Worm (Caenorhabditis elegans) whole organism, L4 larva: Measurements from ENCODE around the gene srh-222.
"Not testable (repeated sequence)": the region's sequence is repeated elsewhere in the genome, so short reads cannot be mapped to it uniquely, and the experiment has no call there.

Source experiments
- D1046.2 ChIP-seq: fragments of 200-800 bp; sonication (Bioruptor generic); IDR thresholded peaks from 2 replicates; pipeline ENCODE4 v1.3.6; 2022; ENCODE audit warnings: missing genetic modification characterization, missing compliant biosample characterization
- F26F4.8 ChIP-seq: fragments of 200-800 bp; sonication (Bioruptor generic); conservative IDR thresholded peaks from 2 replicates; pipeline ENCODE4 v1.3.6; 2022; ENCODE audit warnings: missing genetic modification characterization, missing compliant biosample characterization
- Y48G9A.11 ChIP-seq: fragments of 200-800 bp; sonication (Bioruptor generic); IDR thresholded peaks from 2 replicates; pipeline ENCODE4 v1.3.6; 2022; ENCODE audit warnings: missing genetic modification reagents, missing genetic modification characterization, missing compliant biosample characterization
- Y75B8A.6 ChIP-seq: fragments of 200-800 bp; sonication (Bioruptor generic); IDR thresholded peaks from 2 replicates; pipeline ENCODE4 v1.3.6; 2022; ENCODE audit warnings: missing genetic modification reagents, missing genetic modification characterization, missing compliant biosample characterization
- ZK546.5 ChIP-seq, 2 experiments: sonication (generic microtip); optimal IDR thresholded peaks; 2 replicates each; lab custom pipeline; 2017; ENCODE audit warnings: missing biosample characterization in 2 of 2, missing genetic modification characterization in 2 of 2
- aha-1 ChIP-seq: fragments of 150-350 bp; peaks from one replicate; lab custom pipeline; 2014; ENCODE audit warnings: missing biosample characterization, missing genetic modification characterization
- ama-1 ChIP-seq: fragments of 150-350 bp; optimal IDR thresholded peaks from 2 replicates; lab custom pipeline; 2014; ENCODE audit warnings: inconsistent platforms, mixed read lengths
- arid-1 ChIP-seq: fragments of 200-800 bp; sonication (Bioruptor generic); conservative IDR thresholded peaks from 2 replicates; pipeline ENCODE4 v1.3.6; 2022; ENCODE audit warnings: missing genetic modification reagents, missing genetic modification characterization, missing compliant biosample characterization
- attf-4 ChIP-seq: sonication (generic microtip); optimal IDR thresholded peaks from 3 replicates; lab custom pipeline; 2017; ENCODE audit warnings: missing biosample characterization, missing genetic modification characterization
- ceh-20 ChIP-seq: fragments of 200-800 bp; sonication (Bioruptor generic); IDR thresholded peaks from 2 replicates; pipeline ENCODE4 v1.3.6; 2022; ENCODE audit warnings: missing genetic modification reagents, missing genetic modification characterization, missing compliant biosample characterization
- ceh-32 ChIP-seq: sonication (generic microtip); optimal IDR thresholded peaks from 2 replicates; lab custom pipeline; 2016; ENCODE audit warnings: mild to moderate bottlenecking, missing genetic modification characterization, missing compliant biosample characterization; ENCODE audit not compliant: poor library complexity
- ceh-44 ChIP-seq: fragments of 200-800 bp; sonication (Bioruptor generic); IDR thresholded peaks from 2 replicates; pipeline ENCODE4 v1.3.6; 2022; ENCODE audit warnings: missing genetic modification reagents, missing genetic modification characterization, missing compliant biosample characterization
- ceh-82 ChIP-seq: sonication (generic microtip); optimal IDR thresholded peaks from 2 replicates; lab custom pipeline; 2017; ENCODE audit warnings: missing biosample characterization, missing genetic modification characterization
- daf-19 ChIP-seq: fragments of 200-800 bp; sonication (Bioruptor generic); conservative IDR thresholded peaks from 2 replicates; pipeline ENCODE4 v1.3.6; 2022; ENCODE audit warnings: missing genetic modification characterization, missing compliant biosample characterization
- dmd-8 ChIP-seq: fragments of 200-800 bp; sonication (Bioruptor generic); IDR thresholded peaks from 2 replicates; pipeline ENCODE4 v1.3.6; 2022; ENCODE audit warnings: missing genetic modification characterization, missing compliant biosample characterization
- duxl-1 ChIP-seq: sonication (generic microtip); optimal IDR thresholded peaks from 2 replicates; lab custom pipeline; 2016; ENCODE audit warnings: mild to moderate bottlenecking, missing genetic modification characterization, moderate library complexity, missing compliant biosample characterization; ENCODE audit not compliant: poor library complexity
- fkh-10 ChIP-seq: fragments of 150-350 bp; optimal IDR thresholded peaks from 2 replicates; lab custom pipeline; 2014; ENCODE audit warnings: missing biosample characterization, missing genetic modification reagents, missing genetic modification characterization
- jun-1 ChIP-seq: fragments of 150-350 bp; optimal IDR thresholded peaks from 2 replicates; lab custom pipeline; 2014; ENCODE audit warnings: missing biosample characterization, missing genetic modification reagents, missing genetic modification characterization
- lim-7 ChIP-seq: fragments of 200-800 bp; sonication (Bioruptor generic); IDR thresholded peaks from 2 replicates; pipeline ENCODE4 v1.3.6; 2022; ENCODE audit warnings: missing genetic modification characterization, missing compliant biosample characterization
- lin-15B ChIP-seq: fragments of 150-350 bp; sonication (generic microtip); optimal IDR thresholded peaks from 3 replicates; lab custom pipeline; 2014; ENCODE audit warnings: missing biosample characterization, missing genetic modification characterization
- lin-39 ChIP-seq: fragments of 150-350 bp; optimal IDR thresholded peaks from 2 replicates; lab custom pipeline; 2014; ENCODE audit warnings: missing biosample characterization, missing genetic modification reagents, missing genetic modification characterization
- nhr-25 ChIP-seq: sonication (generic microtip); optimal IDR thresholded peaks from 2 replicates; lab custom pipeline; 2017; ENCODE audit warnings: missing genetic modification characterization, mild to moderate bottlenecking, missing compliant biosample characterization, antibody characterized with exemption, moderate library complexity, borderline replicate concordance; ENCODE audit not compliant: insufficient read depth
- nhr-28 ChIP-seq: fragments of 150-350 bp; optimal IDR thresholded peaks from 2 replicates; lab custom pipeline; 2014; ENCODE audit warnings: missing biosample characterization, missing genetic modification characterization
- nhr-42 ChIP-seq: fragments of 200-800 bp; sonication (Bioruptor generic); IDR thresholded peaks from 2 replicates; pipeline ENCODE4 v1.3.6; 2022; ENCODE audit warnings: missing genetic modification characterization, missing compliant biosample characterization
- nhr-76 ChIP-seq: fragments of 150-350 bp; optimal IDR thresholded peaks from 2 replicates; lab custom pipeline; 2014; ENCODE audit warnings: missing biosample characterization, missing genetic modification characterization
- nhr-77 ChIP-seq: fragments of 150-350 bp; optimal IDR thresholded peaks from 2 replicates; lab custom pipeline; 2014; ENCODE audit warnings: missing biosample characterization, missing genetic modification characterization
- pqm-1 ChIP-seq: sonication (generic microtip); optimal IDR thresholded peaks from 2 replicates; lab custom pipeline; 2017; ENCODE audit warnings: missing biosample characterization, missing genetic modification characterization
- set-16 ChIP-seq: fragments of 200-800 bp; sonication (Bioruptor generic); IDR thresholded peaks from 2 replicates; pipeline ENCODE4 v1.3.6; 2022; ENCODE audit warnings: missing genetic modification reagents, missing genetic modification characterization, missing compliant biosample characterization
- skn-1 ChIP-seq: fragments of 150-350 bp; optimal IDR thresholded peaks from 2 replicates; lab custom pipeline; 2014; ENCODE audit warnings: missing biosample characterization, missing genetic modification characterization
- tag-97 ChIP-seq: fragments of 200-800 bp; sonication (Bioruptor generic); IDR thresholded peaks from 2 replicates; pipeline ENCODE4 v1.3.6; 2022; ENCODE audit warnings: missing genetic modification characterization, missing compliant biosample characterization
- unc-130 ChIP-seq: sonication (generic microtip); optimal IDR thresholded peaks from 2 replicates; lab custom pipeline; 2016; ENCODE audit warnings: missing genetic modification reagents, missing genetic modification characterization, missing compliant biosample characterization
- unc-62 ChIP-seq, 3 experiments: fragments of 150-350 bp in 1 of 3; sonication (generic microtip); optimal IDR thresholded peaks in 2 of 3; peaks in 1 of 3; 1 replicate in 1 of 3; 2 replicates in 2 of 3; lab custom pipeline; 2014 to 2017; ENCODE audit warnings: missing biosample characterization in 3 of 3, missing genetic modification characterization in 3 of 3, missing genetic modification reagents in 3 of 3, missing genotype in 1 of 3
- vab-7 ChIP-seq: fragments of 200-800 bp; sonication (Bioruptor generic); IDR thresholded peaks from 2 replicates; pipeline ENCODE4 v1.3.6; 2022; ENCODE audit warnings: missing genetic modification reagents, missing genetic modification characterization, missing compliant biosample characterization
- ztf-7 ChIP-seq: fragments of 150-350 bp; optimal IDR thresholded peaks from 2 replicates; lab custom pipeline; 2014; ENCODE audit warnings: missing biosample characterization, missing genetic modification characterization

The srh-222 gene

ce11 chrIV:3979525-3979924 lies at the start of gene srh-222:
Gene srh-222 (plus strand): TSS chrIV:3979825.
- TF ChIP-seq lin-39 (tag; lab: Kevin White, UChicago) (no peak), set-16 (no peak), Y75B8A.6 (GFP tag; lab: Robert Waterston, UW) (no peak), F26F4.8 (no peak), D1046.2 (GFP tag; lab: Robert Waterston, UW) (no peak), nhr-76 (no peak)

- not testable (repeated sequence) for TF ChIP-seq nhr-42 (GFP tag; lab: Robert Waterston, UW); Y48G9A.11 (GFP tag; lab: Robert Waterston, UW); aha-1 (tag; lab: Kevin White, UChicago)
Measured at ce11 chrIV:3932408-3932807, 47.2 kb upstream of the srh-222 start, which contains the start of gene clec-70. Gene clec-70 (plus strand): TSS chrIV:3932708.

DNA sequence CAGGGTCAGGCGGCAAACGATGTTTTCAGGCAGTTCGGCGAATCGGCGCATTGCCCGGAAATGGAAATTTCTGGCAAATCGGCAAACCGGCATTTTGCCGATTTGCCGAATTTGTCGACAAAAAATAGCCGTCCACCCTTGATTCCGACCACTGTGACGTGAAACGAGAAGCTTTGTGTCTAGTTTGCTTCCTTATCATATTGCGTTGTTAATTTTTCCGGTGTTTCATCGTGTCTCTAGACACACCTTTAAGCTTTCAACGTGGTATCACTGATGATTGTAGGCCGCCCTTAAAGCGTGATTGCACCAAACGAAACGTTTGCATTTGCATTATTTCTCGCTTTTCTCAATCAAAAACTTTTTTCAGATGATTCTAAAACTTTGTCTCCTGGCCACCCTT lies 42.5 kb upstream of the srh-222 start, which contains the start of gene clec-71:
clec-71 (plus strand) TSS at position 362 of the 400 bp plus-strand sequence.
- TF ChIP-seq unc-62 (GFP tag; optimal IDR thresholded peaks at IDR 0.05 in 1 of 2; lab: Kevin White, UChicago), result peak in 1 of 2 experiments; percentile 55
- no peak for TF ChIP-seq unc-62 (tag; optimal IDR thresholded peaks at IDR 0.05; lab: Kevin White, UChicago)
- TF ChIP-seq ztf-7 (tag; lab: Kevin White, UChicago), result no peak
- no peak for TF ChIP-seq daf-19 (GFP tag; lab: Robert Waterston, UW)
- no peak for TF ChIP-seq lim-7 (GFP tag; lab: Robert Waterston, UW)
- no peak for TF ChIP-seq vab-7 (GFP tag; lab: Robert Waterston, UW)
- no peak for TF ChIP-seq nhr-25 (tag; lab: Kevin White, UChicago)
- peak; percentile 57 for TF ChIP-seq aha-1 (tag; lab: Kevin White, UChicago)
- no peak for TF ChIP-seq duxl-1 (tag; lab: Kevin White, UChicago)

- TF ChIP-seq aha-1 (tag; lab: Kevin White, UChicago) (peak; percentile 87), unc-62 (GFP tag; optimal IDR thresholded peaks at IDR 0.05 in 1 of 2; lab: Kevin White, UChicago) (peak in 1 of 2 experiments; percentile 35), unc-62 (tag; optimal IDR thresholded peaks at IDR 0.05; lab: Kevin White, UChicago) (no peak), nhr-77 (peak; percentile 54), pqm-1 (tag; lab: Kevin White, UChicago) (peak; percentile 6), ama-1 (lab: Kevin White, UChicago) (no peak), ceh-44 (GFP tag; lab: Robert Waterston, UW) (no peak), nhr-28 (tag; lab: Kevin White, UChicago) (peak; percentile 87)
Measured at ce11 chrIV:3941658-3942328, 37.8 kb upstream of the srh-222 start, which contains the start of gene clec-174. Gene clec-174 (minus strand): TSS chrIV:3941708.

ce11 chrIV:3943003-3943402 lies 36.6 kb upstream of the srh-222 start, which contains the start of gene Y46C8AL.11:
Gene Y46C8AL.11 (plus strand): TSS chrIV:3943303.
- TF ChIP-seq attf-4 (tag; lab: Kevin White, UChicago) (no peak), lin-15B (tag; lab: Kevin White, UChicago) (no peak), fkh-10 (GFP tag; lab: Kevin White, UChicago) (no peak), ceh-20 (GFP tag; lab: Robert Waterston, UW) (no peak), dmd-8 (GFP tag; lab: Robert Waterston, UW) (no peak), ZK546.5 (tag; optimal IDR thresholded peaks at IDR 0.05; lab: Kevin White, UChicago) (no peak), ceh-82 (tag; lab: Kevin White, UChicago) (no peak), jun-1 (tag; lab: Kevin White, UChicago) (no peak), arid-1 (GFP tag; lab: Robert Waterston, UW) (no peak), ceh-32 (no peak), tag-97 (GFP tag; lab: Robert Waterston, UW) (no peak), unc-130 (no peak), skn-1 (tag; lab: Kevin White, UChicago) (no peak)
